Worm (Caenorhabditis elegans) whole organism, L4/young adult: ENCODE data around the gene srsy-2.

Source experiments
- W03F9.2 ChIP-seq: fragments of 150-350 bp; optimal IDR thresholded peaks from 2 replicates; lab custom pipeline; 2014; ENCODE audit warnings: missing biosample characterization, missing genetic modification characterization
- dao-5 ChIP-seq: sonication (generic microtip); optimal IDR thresholded peaks from 2 replicates; lab custom pipeline; 2016; ENCODE audit warnings: missing genotype, missing genetic modification characterization, moderate library complexity, missing compliant biosample characterization
- him-1 ChIP-seq: sonication (generic microtip); optimal IDR thresholded peaks from 2 replicates; lab custom pipeline; 2016; ENCODE audit warnings: missing genotype, missing genetic modification reagents, missing genetic modification characterization, missing compliant biosample characterization

The srsy-2 gene

ce11 chrII:6207252-6207651 is 19.6 kb downstream of the srsy-2 start:
- TF ChIP-seq dao-5 (tag; lab: Kevin White, UChicago): no peak
- TF ChIP-seq him-1 (tag; lab: Kevin White, UChicago): no peak
- TF ChIP-seq W03F9.2: no peak

- no peak for TF ChIP-seq him-1 (tag; lab: Kevin White, UChicago)
- TF ChIP-seq W03F9.2: no peak
- TF ChIP-seq dao-5 (tag; lab: Kevin White, UChicago): no peak
These were observed 24.0 kb downstream of the srsy-2 start, which contains the start of gene C30B5.17 for ce11 chrII:6202910-6203309. Gene C30B5.17, minus strand, starts transcription at chrII:6203010.

ce11 chrII:6199010-6199409 is 27.9 kb downstream of the srsy-2 start:
- TF ChIP-seq dao-5 (tag; lab: Kevin White, UChicago) (no peak), W03F9.2 (no peak), him-1 (tag; lab: Kevin White, UChicago) (no peak)

- TF ChIP-seq dao-5 (tag; lab: Kevin White, UChicago): no peak
- TF ChIP-seq W03F9.2: no peak
- TF ChIP-seq him-1 (tag; lab: Kevin White, UChicago): no peak
These were observed 28.4 kb downstream of the srsy-2 start, which contains the start of gene szy-4 for ce11 chrII:6198468-6198867. Gene szy-4, plus strand, starts transcription at chrII:6198696.

ce11 chrII:6196875-6197274 is 30.0 kb downstream of the srsy-2 start, which contains the start of the genes rbmx-2 and C30B5.2:
Gene rbmx-2, minus strand, starts transcription at chrII:6196948.
Gene C30B5.2, plus strand, starts transcription at chrII:6197180.
- TF ChIP-seq W03F9.2: no peak
- no peak for TF ChIP-seq him-1 (tag; lab: Kevin White, UChicago)
- no peak for TF ChIP-seq dao-5 (tag; lab: Kevin White, UChicago)

ce11 chrII:6192484-6192883 is 34.4 kb downstream of the srsy-2 start, which contains the start of gene cpb-2:
Gene cpb-2, plus strand, starts transcription at chrII:6192784.
- TF ChIP-seq dao-5 (tag; lab: Kevin White, UChicago) (no peak), him-1 (tag; lab: Kevin White, UChicago) (no peak), W03F9.2 (no peak)

ce11 chrII:6191293-6191692 is 35.6 kb downstream of the srsy-2 start, which contains the start of gene fkh-8:
Gene fkh-8, minus strand, starts transcription at chrII:6191393.
- TF ChIP-seq him-1 (tag; lab: Kevin White, UChicago) (no peak), dao-5 (tag; lab: Kevin White, UChicago) (no peak), W03F9.2 (no peak)

ce11 chrII:6190770-6191169 is 36.1 kb downstream of the srsy-2 start:
- TF ChIP-seq W03F9.2 (no peak), dao-5 (tag; lab: Kevin White, UChicago) (no peak), him-1 (tag; lab: Kevin White, UChicago) (no peak)

- TF ChIP-seq W03F9.2 (no peak), him-1 (tag; lab: Kevin White, UChicago) (no peak), dao-5 (tag; lab: Kevin White, UChicago) (no peak)
These were observed 45.6 kb downstream of the srsy-2 start for ce11 chrII:6181337-6181736.

- TF ChIP-seq W03F9.2 (no peak), him-1 (tag; lab: Kevin White, UChicago) (no peak), dao-5 (tag; lab: Kevin White, UChicago) (no peak)
These were observed 46.3 kb downstream of the srsy-2 start for ce11 chrII:6180552-6180951.

- no peak for TF ChIP-seq him-1 (tag; lab: Kevin White, UChicago)
- no peak for TF ChIP-seq W03F9.2
- no peak for TF ChIP-seq dao-5 (tag; lab: Kevin White, UChicago)
These were observed 47.4 kb downstream of the srsy-2 start, which contains the start of gene F40H3.1 for ce11 chrII:6179531-6179930. Gene F40H3.1, plus strand, starts transcription at chrII:6179831.

ce11 chrII:6178743-6179129 is 48.2 kb downstream of the srsy-2 start:
- no peak for TF ChIP-seq him-1 (tag; lab: Kevin White, UChicago)
- no peak for TF ChIP-seq dao-5 (tag; lab: Kevin White, UChicago)
- no peak for TF ChIP-seq W03F9.2

ce11 chrII:6177975-6178742 is 48.7 kb downstream of the srsy-2 start:
- TF ChIP-seq dao-5 (tag; lab: Kevin White, UChicago): no peak
- TF ChIP-seq W03F9.2: no peak
- TF ChIP-seq him-1 (tag; lab: Kevin White, UChicago): no peak

- TF ChIP-seq W03F9.2 (no peak), him-1 (tag; lab: Kevin White, UChicago) (no peak), dao-5 (tag; lab: Kevin White, UChicago) (no peak)
These were observed 50.6 kb downstream of the srsy-2 start for ce11 chrII:6176154-6176897.
